Fruit fly (Drosophila melanogaster) whole organism: Measurements from ENCODE around the gene CG32573.

ENCODE experiments used
- CG8478 ChIP-seq: fragments of >200 bp; optimal IDR thresholded peaks from 2 replicates; lab custom pipeline; 2018; ENCODE audit warnings: inconsistent platforms
- Dll ChIP-seq: fragments of >200 bp; optimal IDR thresholded peaks from 2 replicates; lab custom pipeline; 2017
- EcR ChIP-seq, 2 experiments: fragments of >200 bp; optimal IDR thresholded peaks; 2 replicates each; lab custom pipeline; 2017; ENCODE audit warnings: missing biosample characterization in 2 of 2, missing genetic modification characterization in 2 of 2, missing genetic modification reagents in 2 of 2
- pan ChIP-seq: fragments of >200 bp; optimal IDR thresholded peaks from 2 replicates; lab custom pipeline; 2017
- psq ChIP-seq: fragments of >200 bp; optimal IDR thresholded peaks from 2 replicates; lab custom pipeline; 2017
- usp ChIP-seq: fragments of >200 bp; optimal IDR thresholded peaks from 2 replicates; lab custom pipeline; 2017; ENCODE audit warnings: missing biosample characterization, missing genetic modification characterization, mixed read lengths

DNA sequence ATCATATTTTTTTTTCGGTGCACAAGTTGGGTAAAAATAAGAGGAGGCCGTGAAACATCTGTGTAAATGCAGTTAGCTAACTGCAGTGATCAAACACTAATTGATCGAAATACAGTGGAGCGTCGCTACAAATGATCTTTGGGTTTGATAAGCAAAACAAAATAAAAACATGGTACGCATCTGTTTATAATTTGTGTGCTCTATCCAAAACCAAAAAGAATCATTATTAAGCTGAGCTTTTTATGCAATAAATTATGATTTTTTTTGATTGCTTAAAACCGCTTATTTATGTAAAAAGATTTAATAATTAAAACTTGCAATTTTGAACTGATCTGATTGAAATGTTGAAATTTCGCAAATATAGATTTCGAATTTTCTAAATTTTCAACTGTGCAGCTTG lies 19.1 kb downstream of the CG32573 start:
- TF ChIP-seq psq (lab: Kevin White, UChicago) (no peak), usp (GFP tag; lab: Kevin White, UChicago) (no peak), Dll (no peak), EcR (GFP tag; optimal IDR thresholded peaks at IDR 0.05; lab: Kevin White, UChicago) (no peak), pan (no peak), CG8478 (lab: Kevin White, UChicago) (no peak)
